Worm (Caenorhabditis elegans): Measurements from ENCODE around the gene spon-1.

ce11 chrII:7121762-7122292 is 5.5 kb downstream of the spon-1 start, which contains the start of gene F10E7.2:
- TF ChIP-seq him-1 (tag; optimal IDR thresholded peaks at IDR 0.05) (no peak), dao-5 (tag; optimal IDR thresholded peaks at IDR 0.05) (no peak), W03F9.2 (tag; optimal IDR thresholded peaks at IDR 0.05) (no peak)
